Fruit fly (Drosophila melanogaster): ENCODE measurements around the gene CG12983.
A peak's percentile ranks its signal among the peaks of the same experiment; 100 is the strongest.

Gene CG12983

dm6 chr3L:20976967-20977720 lies 10.6 kb upstream of the CG12983 start (continued):
- TF ChIP-seq hth (optimal IDR thresholded peaks at IDR 0.05) (no peak), MBD-R2 (GFP tag; IDR thresholded peaks at IDR 0.05) (no peak), usp (GFP tag; optimal IDR thresholded peaks at IDR 0.05) (no peak), fd96Cb (tag; optimal IDR thresholded peaks at IDR 0.05) (peak; percentile 24), trem (tag; optimal IDR thresholded peaks at IDR 0.05) (no peak), Ravus (GFP tag; IDR thresholded peaks at IDR 0.05) (no peak), fd64A (GFP tag; optimal IDR thresholded peaks at IDR 0.05) (no peak), Hr39 (optimal IDR thresholded peaks at IDR 0.05) (no peak), CG17568 (GFP tag; optimal IDR thresholded peaks at IDR 0.05) (no peak), Atf6 (GFP tag; IDR thresholded peaks at IDR 0.05) (no peak), Opbp (GFP tag; IDR thresholded peaks at IDR 0.05; ENCODE audit: partially characterized antibody) (no peak), Nf-YB (GFP tag; optimal IDR thresholded peaks at IDR 0.05) (peak; percentile 36), CG14050 (GFP tag; IDR thresholded peaks at IDR 0.05) (no peak), CG10959 (GFP tag; IDR thresholded peaks at IDR 0.05) (no peak), prd (optimal IDR thresholded peaks at IDR 0.05) (no peak), prd (GFP tag; IDR thresholded peaks at IDR 0.05) (no peak), zen2 (GFP tag; IDR thresholded peaks at IDR 0.05; ENCODE audit: partially characterized antibody) (no peak), Eip74EF (GFP tag; optimal IDR thresholded peaks at IDR 0.05) (no peak), nmo (GFP tag; optimal IDR thresholded peaks at IDR 0.05) (peak; percentile 34), abd-A (tag; optimal IDR thresholded peaks at IDR 0.05) (no peak), CG12071 (GFP tag; optimal IDR thresholded peaks at IDR 0.05) (no peak), Atf-2 (GFP tag; optimal IDR thresholded peaks at IDR 0.05) (no peak), Fer1 (GFP tag; optimal IDR thresholded peaks at IDR 0.05) (no peak), CG13424 (tag; optimal IDR thresholded peaks at IDR 0.05) (peak; percentile 18), Tbp (GFP tag; optimal IDR thresholded peaks at IDR 0.05) (no peak), gsb-n (tag; optimal IDR thresholded peaks at IDR 0.05) (peak; percentile 20)

- TF ChIP-seq oc (tag; optimal IDR thresholded peaks at IDR 0.05) (peak; percentile 19), Asciz (GFP tag; optimal IDR thresholded peaks at IDR 0.05) (peak; percentile 15), jing (GFP tag; optimal IDR thresholded peaks at IDR 0.05) (no peak), CG11504 (tag; optimal IDR thresholded peaks at IDR 0.05) (peak; percentile 96), cad (GFP tag; optimal IDR thresholded peaks at IDR 0.05) (no peak), CG10431 (GFP tag; optimal IDR thresholded peaks at IDR 0.05) (peak; percentile 9), kni (GFP tag; optimal IDR thresholded peaks at IDR 0.05) (peak; percentile 40), CG6791 (GFP tag; IDR thresholded peaks at IDR 0.05; ENCODE audit: partially characterized antibody) (no peak), CG3847 (GFP tag; IDR thresholded peaks at IDR 0.05) (no peak), eve (GFP tag; optimal IDR thresholded peaks at IDR 0.05) (peak in 1 of 2 experiments; percentile 3), Dip3 (GFP tag; optimal IDR thresholded peaks at IDR 0.05) (no peak), Camta (GFP tag; optimal IDR thresholded peaks at IDR 0.05) (no peak), nom (GFP tag; optimal IDR thresholded peaks at IDR 0.05) (no peak), exex (tag; optimal IDR thresholded peaks at IDR 0.05) (no peak), Lim3 (GFP tag; IDR thresholded peaks at IDR 0.05) (no peak), otp (GFP tag; IDR thresholded peaks at IDR 0.05) (0 out of 3 replicates have a peak, but pooled peaks have one; percentile 16), Rx (GFP tag; IDR thresholded peaks at IDR 0.05) (no peak), Max (GFP tag; optimal IDR thresholded peaks at IDR 0.05) (no peak), CG1792 (GFP tag; optimal IDR thresholded peaks at IDR 0.05) (no peak), CG5245 (GFP tag; optimal IDR thresholded peaks at IDR 0.05) (no peak), dmrt99B (tag; optimal IDR thresholded peaks at IDR 0.05) (no peak), Gug (GFP tag; IDR thresholded peaks at IDR 0.05) (no peak), fd96Cb (tag; optimal IDR thresholded peaks at IDR 0.05) (no peak), CG31365 (tag; optimal IDR thresholded peaks at IDR 0.05) (no peak), Xrp1 (GFP tag; IDR thresholded peaks at IDR 0.05) (0 out of 2 replicates have a peak, but pooled peaks have one; percentile 24), Kr (GFP tag; optimal IDR thresholded peaks at IDR 0.05) (no peak)
Observed at dm6 chr3L:20976383-20976782, 9.8 kb upstream of the CG12983 start.
